Fruit fly (Drosophila melanogaster) Kc167 (cell line): ENCODE results near the gene ERR.

ENCODE experiments used
- Myc ChIP-seq: fragments of >200 bp; optimal IDR thresholded peaks from 2 replicates; lab custom pipeline; 2017; ENCODE audit warnings: missing external identifiers
- psq ChIP-seq: fragments of >200 bp; optimal IDR thresholded peaks from 2 replicates; lab custom pipeline; 2017; ENCODE audit warnings: missing external identifiers
- ttk ChIP-seq: sonication (Bioruptor generic); optimal IDR thresholded peaks from 2 replicates; lab custom pipeline; 2017; ENCODE audit warnings: missing external identifiers

- TF ChIP-seq ttk (no peak), Myc (lab: Kevin White, UChicago) (no peak), psq (no peak)
These were observed 8.5 kb downstream of the ERR start, which contains the start of gene Nmt for dm6 chr3L:8177795-8178564.
